Fruit fly (Drosophila melanogaster): ENCODE results near the gene Clbn.

Clbn gene

dm6 chr3R:25161520-25161919, 34.2 kb downstream of the Clbn start:
- TF ChIP-seq CG12605 (GFP tag; IDR thresholded peaks at IDR 0.05) (no peak), CG8159 (tag; optimal IDR thresholded peaks at IDR 0.05) (peak; percentile 18)

- TF ChIP-seq Pif1B (GFP tag; optimal IDR thresholded peaks at IDR 0.05) (no peak), CG13204 (GFP tag; optimal IDR thresholded peaks at IDR 0.05) (no peak), CG32121 (GFP tag; IDR thresholded peaks at IDR 0.05) (no peak), Ets98B (GFP tag; IDR thresholded peaks at IDR 0.05) (no peak), gl (tag; optimal IDR thresholded peaks at IDR 0.05) (no peak), CG4496 (GFP tag; IDR thresholded peaks at IDR 0.05) (no peak), CG34367 (tag; optimal IDR thresholded peaks at IDR 0.05) (no peak), CG17806 (tag; optimal IDR thresholded peaks at IDR 0.05) (no peak), rn (GFP tag; IDR thresholded peaks at IDR 0.05) (no peak), CG10348 (GFP tag; IDR thresholded peaks at IDR 0.05) (no peak), Pif1A (GFP tag; optimal IDR thresholded peaks at IDR 0.05) (no peak), CG8301 (tag; optimal IDR thresholded peaks at IDR 0.05) (no peak)
Observed at dm6 chr3R:25166788-25167187, 39.5 kb downstream of the Clbn start.

dm6 chr3R:25167407-25168191, 40.3 kb downstream of the Clbn start:
- TF ChIP-seq CG8159 (tag; optimal IDR thresholded peaks at IDR 0.05) (peak; percentile 5), CG4496 (GFP tag; IDR thresholded peaks at IDR 0.05) (no peak)

- TF ChIP-seq CG10348 (GFP tag; IDR thresholded peaks at IDR 0.05) (no peak), CG15710 (tag; optimal IDR thresholded peaks at IDR 0.05) (no peak)
Observed at dm6 chr3R:25168259-25168972, 41.1 kb downstream of the Clbn start.

- no peak for TF ChIP-seq fd96Ca (GFP tag; IDR thresholded peaks at IDR 0.05)
- no peak for TF ChIP-seq CG32121 (GFP tag; IDR thresholded peaks at IDR 0.05)
- TF ChIP-seq CG34367 (tag; optimal IDR thresholded peaks at IDR 0.05) = no peak
- no peak for TF ChIP-seq D1 (tag; optimal IDR thresholded peaks at IDR 0.05)
Observed at dm6 chr3R:25172353-25172752, 45.1 kb downstream of the Clbn start.

dm6 chr3R:25172976-25173375, 45.7 kb downstream of the Clbn start:
- TF ChIP-seq D1 (tag; optimal IDR thresholded peaks at IDR 0.05) (no peak), CG17806 (tag; optimal IDR thresholded peaks at IDR 0.05) (no peak), gl (tag; optimal IDR thresholded peaks at IDR 0.05) (no peak), fd96Ca (GFP tag; IDR thresholded peaks at IDR 0.05) (no peak), CG34367 (tag; optimal IDR thresholded peaks at IDR 0.05) (no peak), CG14655 (GFP tag; optimal IDR thresholded peaks at IDR 0.05) (no peak), CG32121 (GFP tag; IDR thresholded peaks at IDR 0.05) (no peak), CG8301 (tag; optimal IDR thresholded peaks at IDR 0.05) (no peak), EcR (GFP tag; optimal IDR thresholded peaks at IDR 0.05) (no peak), CG4496 (GFP tag; IDR thresholded peaks at IDR 0.05) (no peak), CG15710 (tag; optimal IDR thresholded peaks at IDR 0.05) (no peak), Pif1A (GFP tag; optimal IDR thresholded peaks at IDR 0.05) (no peak), Pif1B (GFP tag; optimal IDR thresholded peaks at IDR 0.05) (no peak)

- TF ChIP-seq fd96Ca (GFP tag; IDR thresholded peaks at IDR 0.05) (no peak), Snoo (tag; optimal IDR thresholded peaks at IDR 0.05) (peak; percentile 50), CG10348 (GFP tag; IDR thresholded peaks at IDR 0.05) (no peak), CG8301 (tag; optimal IDR thresholded peaks at IDR 0.05) (peak; percentile 25), CG34367 (tag; optimal IDR thresholded peaks at IDR 0.05) (peak; percentile 50), Ets98B (GFP tag; IDR thresholded peaks at IDR 0.05) (no peak), CG17806 (tag; optimal IDR thresholded peaks at IDR 0.05) (peak; percentile 65), EcR (GFP tag; optimal IDR thresholded peaks at IDR 0.05) (no peak), CG15710 (tag; optimal IDR thresholded peaks at IDR 0.05) (peak; percentile 70), CG32121 (GFP tag; IDR thresholded peaks at IDR 0.05) (no peak), Pif1B (GFP tag; optimal IDR thresholded peaks at IDR 0.05) (no peak), CG9948 (tag; optimal IDR thresholded peaks at IDR 0.05) (peak; percentile 66), gl (tag; optimal IDR thresholded peaks at IDR 0.05) (peak; percentile 18), CG4496 (GFP tag; IDR thresholded peaks at IDR 0.05) (no peak), CG13204 (GFP tag; optimal IDR thresholded peaks at IDR 0.05) (no peak), D1 (tag; optimal IDR thresholded peaks at IDR 0.05) (no peak), CG12605 (GFP tag; IDR thresholded peaks at IDR 0.05) (no peak), Pif1A (GFP tag; optimal IDR thresholded peaks at IDR 0.05) (peak; percentile 49), rn (GFP tag; IDR thresholded peaks at IDR 0.05) (no peak), CG8159 (tag; optimal IDR thresholded peaks at IDR 0.05) (peak; percentile 84), CG14655 (GFP tag; optimal IDR thresholded peaks at IDR 0.05) (peak; percentile 43)
Observed at dm6 chr3R:25174244-25174643, 46.9 kb downstream of the Clbn start.

Measured in whole organism, pupa.